Fruit fly (Drosophila melanogaster) Kc167 (cell line): ENCODE results near the gene Coq2.

Experiments used
- insv ChIP-seq: fragments of >200 bp; optimal IDR thresholded peaks from 3 replicates; lab custom pipeline; 2018; ENCODE audit warnings: missing external identifiers
- psq ChIP-seq: fragments of >200 bp; optimal IDR thresholded peaks from 2 replicates; lab custom pipeline; 2017; ENCODE audit warnings: missing external identifiers

DNA sequence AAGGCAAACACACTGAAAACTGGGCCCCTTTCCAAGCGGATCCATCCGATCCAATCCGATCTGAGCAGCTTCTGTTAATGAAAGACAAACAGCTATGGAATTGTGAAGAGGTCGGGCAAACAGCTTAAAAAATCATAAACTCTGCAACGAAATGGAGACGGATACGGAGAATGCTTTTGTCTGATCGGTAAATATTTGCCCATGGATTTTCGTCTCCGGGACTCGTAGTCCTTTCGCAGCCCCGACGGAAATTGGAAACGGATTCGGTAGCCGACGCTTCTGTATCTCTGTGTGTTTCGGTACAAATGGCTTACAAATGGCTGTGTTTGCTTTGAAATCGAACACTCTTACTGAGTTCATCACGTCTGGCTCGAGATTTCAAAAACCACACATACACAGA is 10.5 kb upstream of the Coq2 start:
- TF ChIP-seq psq (lab: Kevin White, UChicago) (no peak), insv (lab: Kevin White, UChicago) (no peak)
